Worm (Caenorhabditis elegans): ENCODE results near the gene chk-2.

Gene chk-2

ce11 chrV:19905988-19906387 lies 9.8 kb downstream of the chk-2 start:
- TF ChIP-seq W03F9.2 (tag; optimal IDR thresholded peaks at IDR 0.05) (no peak), him-1 (tag; optimal IDR thresholded peaks at IDR 0.05) (no peak), dao-5 (tag; optimal IDR thresholded peaks at IDR 0.05) (no peak)

DNA sequence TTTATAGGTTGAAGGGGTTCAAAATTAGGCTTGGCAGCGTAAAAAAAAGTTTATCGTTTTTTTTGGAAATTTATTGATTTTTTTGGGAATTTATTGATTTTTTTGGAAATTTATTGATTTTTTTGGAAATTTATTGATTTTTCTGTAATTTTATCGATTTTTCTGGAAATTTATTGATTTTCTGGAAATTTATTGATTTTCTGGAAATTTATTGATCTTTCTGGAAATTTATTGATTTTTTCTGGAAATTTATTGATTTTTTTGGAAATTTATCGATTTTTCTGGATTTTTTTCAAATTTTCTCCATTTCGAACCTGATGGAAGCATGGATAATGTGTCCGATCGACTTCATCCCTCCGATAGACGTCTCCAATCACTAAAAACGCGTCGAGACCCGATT lies 11.0 kb downstream of the chk-2 start:
- TF ChIP-seq him-1 (tag; optimal IDR thresholded peaks at IDR 0.05) (no peak), dao-5 (tag; optimal IDR thresholded peaks at IDR 0.05) (no peak), W03F9.2 (tag; optimal IDR thresholded peaks at IDR 0.05) (no peak)

- TF ChIP-seq W03F9.2 (tag; optimal IDR thresholded peaks at IDR 0.05), result no peak
- no peak for TF ChIP-seq dao-5 (tag; optimal IDR thresholded peaks at IDR 0.05)
- no peak for TF ChIP-seq him-1 (tag; optimal IDR thresholded peaks at IDR 0.05)
Measured at ce11 chrV:19901826-19902225, 14.0 kb downstream of the chk-2 start.

DNA sequence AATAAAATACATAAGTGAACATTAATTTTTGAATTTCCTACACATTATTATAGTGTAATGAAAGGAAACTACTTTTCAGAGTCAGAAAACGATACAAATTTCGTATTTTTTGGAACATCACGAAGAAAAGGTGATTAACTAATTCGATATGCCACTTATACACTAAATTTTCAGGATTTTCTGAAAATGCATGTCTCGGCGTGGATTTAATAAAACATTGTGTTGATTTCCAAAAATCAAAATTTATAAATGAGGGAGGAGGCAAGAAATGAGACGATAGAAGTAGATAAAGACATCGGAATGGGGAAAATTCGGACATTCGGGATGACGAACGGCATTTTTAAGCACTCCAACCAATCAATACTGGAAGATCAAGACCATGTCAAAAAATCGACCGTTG lies 16.7 kb downstream of the chk-2 start, which contains the start of gene Y116F11B.14:
Gene Y116F11B.14 (plus strand): TSS at position 301 of the 400 bp plus-strand sequence.
- TF ChIP-seq him-1 (tag; optimal IDR thresholded peaks at IDR 0.05), result no peak
- no peak for TF ChIP-seq W03F9.2 (tag; optimal IDR thresholded peaks at IDR 0.05)
- no peak for TF ChIP-seq dao-5 (tag; optimal IDR thresholded peaks at IDR 0.05)

- TF ChIP-seq W03F9.2 (tag; optimal IDR thresholded peaks at IDR 0.05) (no peak), him-1 (tag; optimal IDR thresholded peaks at IDR 0.05) (no peak), dao-5 (tag; optimal IDR thresholded peaks at IDR 0.05) (no peak)
Measured at ce11 chrV:19897982-19898381, 17.8 kb downstream of the chk-2 start.

DNA sequence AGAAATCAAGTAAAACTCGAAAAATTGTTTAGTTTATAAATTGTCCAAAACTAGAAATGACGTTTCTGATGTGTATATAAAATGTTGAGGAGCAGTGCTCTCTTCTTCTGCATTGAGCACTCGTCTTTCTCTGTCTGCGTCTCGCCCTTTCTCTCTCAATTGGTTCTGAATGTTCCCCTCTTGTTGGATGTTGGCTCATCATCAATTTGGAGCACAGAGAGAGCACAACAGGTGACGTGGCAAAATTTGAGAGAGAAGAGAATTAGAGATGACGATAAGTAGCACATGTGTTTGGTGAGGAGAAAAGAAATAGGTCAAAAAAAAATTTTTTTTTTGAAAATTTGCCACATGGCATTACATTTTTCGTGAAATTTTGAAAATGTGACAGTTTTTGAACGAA lies 18.3 kb downstream of the chk-2 start:
- TF ChIP-seq him-1 (tag; optimal IDR thresholded peaks at IDR 0.05), result no peak
- peak; percentile 25 for TF ChIP-seq W03F9.2 (tag; optimal IDR thresholded peaks at IDR 0.05)

- TF ChIP-seq W03F9.2 (tag; optimal IDR thresholded peaks at IDR 0.05), result no peak
- no peak for TF ChIP-seq dao-5 (tag; optimal IDR thresholded peaks at IDR 0.05)
- TF ChIP-seq him-1 (tag; optimal IDR thresholded peaks at IDR 0.05), result no peak
Measured at ce11 chrV:19895250-19895649, 20.6 kb downstream of the chk-2 start, which contains the start of gene gly-4. TSS of gene gly-4 (minus strand) at chrV:19895350.

DNA sequence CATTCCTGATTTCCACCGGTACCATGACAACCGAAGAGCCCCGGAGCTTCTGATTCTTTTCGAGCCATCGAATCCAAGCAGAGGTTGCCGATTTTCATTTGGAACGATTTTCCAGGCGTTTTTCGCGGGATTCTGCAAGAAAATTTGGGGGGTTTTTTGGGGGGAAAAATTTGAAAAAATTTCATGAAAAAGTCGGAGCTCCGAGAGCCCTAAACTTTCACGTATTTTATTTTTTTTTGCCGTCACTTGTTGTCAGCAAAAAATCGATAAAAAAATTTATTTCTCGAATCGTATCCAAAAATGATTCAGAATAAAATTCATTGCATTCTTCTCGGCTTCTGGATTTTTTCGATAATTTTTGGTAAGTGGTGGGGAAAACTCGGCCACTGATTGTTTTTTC lies 32.9 kb downstream of the chk-2 start, which contains the start of gene Y116F11B.13:
Gene Y116F11B.13 (plus strand): TSS at position 301 of the 400 bp plus-strand sequence.
- TF ChIP-seq W03F9.2 (tag; optimal IDR thresholded peaks at IDR 0.05), result no peak
- TF ChIP-seq dao-5 (tag; optimal IDR thresholded peaks at IDR 0.05), result no peak
- TF ChIP-seq him-1 (tag; optimal IDR thresholded peaks at IDR 0.05), result no peak

- TF ChIP-seq W03F9.2 (tag; optimal IDR thresholded peaks at IDR 0.05) (no peak), him-1 (tag; optimal IDR thresholded peaks at IDR 0.05) (no peak), dao-5 (tag; optimal IDR thresholded peaks at IDR 0.05) (no peak)
Measured at ce11 chrV:19867883-19868282, 47.9 kb downstream of the chk-2 start, which contains the start of gene Y116F11B.9. TSS of gene Y116F11B.9 (minus strand) at chrV:19867983.

- TF ChIP-seq him-1 (tag; optimal IDR thresholded peaks at IDR 0.05) (no peak), W03F9.2 (tag; optimal IDR thresholded peaks at IDR 0.05) (no peak), dao-5 (tag; optimal IDR thresholded peaks at IDR 0.05) (no peak)
Measured at ce11 chrV:19860225-19860624, 55.6 kb downstream of the chk-2 start.

Data from whole organism, L4/young adult.